Worm (Caenorhabditis elegans): ENCODE measurements around the gene F10D7.3.

Gene F10D7.3

ce11 chrX:17355462-17355861 is 19.0 kb downstream of the F10D7.3 start:
- TF ChIP-seq ahr-1 (tag; optimal IDR thresholded peaks at IDR 0.05) (no peak), fax-1 (tag; optimal IDR thresholded peaks at IDR 0.05) (no peak), dve-1 (tag; optimal IDR thresholded peaks at IDR 0.05) (no peak), sox-4 (tag; optimal IDR thresholded peaks at IDR 0.05) (no peak), unc-42 (tag; optimal IDR thresholded peaks at IDR 0.05) (no peak), lin-11 (tag; optimal IDR thresholded peaks at IDR 0.05) (no peak), pat-9 (tag; optimal IDR thresholded peaks at IDR 0.05) (no peak)

- no peak for TF ChIP-seq hlh-15 (tag; optimal IDR thresholded peaks at IDR 0.05)
- no peak for TF ChIP-seq ceh-31 (tag; optimal IDR thresholded peaks at IDR 0.05)
- peak; percentile 81 for TF ChIP-seq unc-42 (tag; optimal IDR thresholded peaks at IDR 0.05)
- TF ChIP-seq fkh-6 (tag; optimal IDR thresholded peaks at IDR 0.05): no peak
- TF ChIP-seq ceh-19 (GFP tag; optimal IDR thresholded peaks at IDR 0.05): no peak
- TF ChIP-seq gmeb-2 (tag; optimal IDR thresholded peaks at IDR 0.05): no peak
- no peak for TF ChIP-seq pros-1 (tag; optimal IDR thresholded peaks at IDR 0.05)
- TF ChIP-seq pat-9 (tag; optimal IDR thresholded peaks at IDR 0.05): no peak
Measured at ce11 chrX:17352098-17352497, 22.3 kb downstream of the F10D7.3 start.

- TF ChIP-seq ceh-24 (tag; optimal IDR thresholded peaks at IDR 0.05): no peak
- TF ChIP-seq lin-11 (tag; optimal IDR thresholded peaks at IDR 0.05): no peak
- TF ChIP-seq nfya-1 (tag; optimal IDR thresholded peaks at IDR 0.05): no peak
- no peak for TF ChIP-seq ztf-16 (tag; optimal IDR thresholded peaks at IDR 0.05)
- TF ChIP-seq syd-9 (tag; optimal IDR thresholded peaks at IDR 0.05): no peak
- no peak for TF ChIP-seq nhr-11 (tag; optimal IDR thresholded peaks at IDR 0.05)
- TF ChIP-seq ceh-30 (tag; optimal IDR thresholded peaks at IDR 0.05): no peak
- TF ChIP-seq ceh-31 (tag; optimal IDR thresholded peaks at IDR 0.05): no peak
- TF ChIP-seq Y22D7AL.16 (tag; optimal IDR thresholded peaks at IDR 0.05): no peak
- no peak for TF ChIP-seq ceh-34 (tag; optimal IDR thresholded peaks at IDR 0.05)
- no peak for TF ChIP-seq ceh-22 (tag; optimal IDR thresholded peaks at IDR 0.05)
- no peak for TF ChIP-seq fkh-10 (GFP tag; optimal IDR thresholded peaks at IDR 0.05)
- no peak for TF ChIP-seq hlh-15 (tag; optimal IDR thresholded peaks at IDR 0.05)
- no peak for TF ChIP-seq rnt-1 (tag; optimal IDR thresholded peaks at IDR 0.05)
- TF ChIP-seq dve-1 (tag; optimal IDR thresholded peaks at IDR 0.05): no peak
Measured at ce11 chrX:17349411-17349810, 25.0 kb downstream of the F10D7.3 start.

ce11 chrX:17340484-17340883 is 34.0 kb downstream of the F10D7.3 start, which contains the start of gene C53C11.1:
C53C11.1 (plus strand) TSS chrX:17340784.
- TF ChIP-seq K02D7.2 (tag; optimal IDR thresholded peaks at IDR 0.05) (no peak), K09A11.1 (tag; optimal IDR thresholded peaks at IDR 0.05; ENCODE audit: insufficient read depth) (no peak), che-1 (tag; optimal IDR thresholded peaks at IDR 0.05) (no peak), hlh-8 (tag; optimal IDR thresholded peaks at IDR 0.05) (no peak), ceh-31 (tag; optimal IDR thresholded peaks at IDR 0.05) (no peak), dve-1 (tag; optimal IDR thresholded peaks at IDR 0.05) (no peak), hlh-30 (tag; optimal IDR thresholded peaks at IDR 0.05; ENCODE audit: insufficient read depth) (no peak), ama-1 (optimal IDR thresholded peaks at IDR 0.05) (no peak), fkh-6 (tag; optimal IDR thresholded peaks at IDR 0.05) (no peak), ceh-2 (tag; optimal IDR thresholded peaks at IDR 0.05) (no peak), C38D4.7 (GFP tag; optimal IDR thresholded peaks at IDR 0.05) (no peak), dmd-4 (tag; optimal IDR thresholded peaks at IDR 0.05; ENCODE audit: borderline replicate concordance) (no peak), sox-4 (tag; optimal IDR thresholded peaks at IDR 0.05) (no peak), Y22D7AL.16 (tag; optimal IDR thresholded peaks at IDR 0.05) (no peak), hlh-15 (tag; optimal IDR thresholded peaks at IDR 0.05) (no peak), ceh-30 (tag; optimal IDR thresholded peaks at IDR 0.05) (no peak), ahr-1 (tag; optimal IDR thresholded peaks at IDR 0.05) (no peak), C08G9.2 (tag; optimal IDR thresholded peaks at IDR 0.05) (no peak), fkh-10 (GFP tag; optimal IDR thresholded peaks at IDR 0.05) (no peak), tbx-7 (tag; optimal IDR thresholded peaks at IDR 0.05) (no peak)
